Worm (Caenorhabditis elegans) whole organism, L3 larva: ENCODE results near the gene F21C10.19.

Experiments used
- ZK546.5 ChIP-seq: sonication (generic microtip); optimal IDR thresholded peaks from 2 replicates; lab custom pipeline; 2017; ENCODE audit warnings: missing biosample characterization, missing genetic modification characterization
- aly-2 ChIP-seq: fragments of 150-350 bp; optimal IDR thresholded peaks from 2 replicates; lab custom pipeline; 2014; ENCODE audit warnings: missing biosample characterization, missing genetic modification characterization
- ama-1 ChIP-seq: fragments of 150-350 bp; optimal IDR thresholded peaks from 2 replicates; lab custom pipeline; 2018
- ceh-16 ChIP-seq: sonication (generic microtip); optimal IDR thresholded peaks from 2 replicates; lab custom pipeline; 2017; ENCODE audit warnings: missing biosample characterization, missing genetic modification characterization
- ceh-82 ChIP-seq: fragments of 150-350 bp; optimal IDR thresholded peaks from 2 replicates; lab custom pipeline; 2014; ENCODE audit warnings: missing biosample characterization, missing genetic modification characterization
- ceh-9 ChIP-seq: sonication (generic microtip); optimal IDR thresholded peaks from 2 replicates; lab custom pipeline; 2018; ENCODE audit warnings: missing biosample characterization, missing genetic modification characterization
- egl-27 ChIP-seq: sonication (generic microtip); optimal IDR thresholded peaks from 4 replicates; lab custom pipeline; 2017; ENCODE audit warnings: missing biosample characterization, missing genetic modification reagents, missing genetic modification characterization
- elt-1 ChIP-seq: fragments of 150-350 bp; optimal IDR thresholded peaks from 2 replicates; lab custom pipeline; 2014; ENCODE audit warnings: missing biosample characterization, missing genetic modification characterization
- elt-2 ChIP-seq: sonication (generic microtip); optimal IDR thresholded peaks from 2 replicates; lab custom pipeline; 2016; ENCODE audit warnings: missing genetic modification reagents, mild to moderate bottlenecking, missing genetic modification characterization, missing compliant biosample characterization
- elt-3 ChIP-seq, 3 experiments: fragments of 150-350 bp in 1 of 3; sonication (generic microtip) in 2 of 3; optimal IDR thresholded peaks; 2 replicates in 2 of 3; 4 replicates in 1 of 3; lab custom pipeline; 2014 to 2017; ENCODE audit warnings: missing biosample characterization in 3 of 3, missing genetic modification characterization in 3 of 3
- eor-1 ChIP-seq, 2 experiments: fragments of 150-350 bp; optimal IDR thresholded peaks; 2 replicates each; lab custom pipeline; 2014 to 2018; ENCODE audit warnings: missing biosample characterization in 2 of 2, missing genetic modification characterization in 2 of 2
- fkh-10 ChIP-seq: sonication (generic microtip); optimal IDR thresholded peaks from 2 replicates; lab custom pipeline; 2017; ENCODE audit warnings: missing biosample characterization, missing genetic modification reagents, missing genetic modification characterization
- fkh-2 ChIP-seq: fragments of 150-350 bp; optimal IDR thresholded peaks from 2 replicates; lab custom pipeline; 2014; ENCODE audit warnings: missing biosample characterization, missing genetic modification reagents, missing genetic modification characterization
- fos-1 ChIP-seq: fragments of 150-350 bp; optimal IDR thresholded peaks from 2 replicates; lab custom pipeline; 2014; ENCODE audit warnings: missing biosample characterization, missing genetic modification characterization
- jun-1 ChIP-seq: fragments of 150-350 bp; optimal IDR thresholded peaks from 2 replicates; lab custom pipeline; 2014; ENCODE audit warnings: missing biosample characterization, missing genetic modification reagents, missing genetic modification characterization
- lin-15B ChIP-seq: fragments of 150-350 bp; optimal IDR thresholded peaks from 2 replicates; lab custom pipeline; 2014; ENCODE audit warnings: missing biosample characterization, missing genetic modification characterization
- lin-39 ChIP-seq: fragments of 150-350 bp; optimal IDR thresholded peaks from 2 replicates; lab custom pipeline; 2018; ENCODE audit warnings: missing biosample characterization, missing genetic modification reagents, missing genetic modification characterization
- mml-1 ChIP-seq: fragments of 150-350 bp; sonication (generic microtip); optimal IDR thresholded peaks from 3 replicates; lab custom pipeline; 2014; ENCODE audit warnings: missing biosample characterization, missing genetic modification characterization
- nfya-1 ChIP-seq: sonication (generic microtip); optimal IDR thresholded peaks from 2 replicates; lab custom pipeline; 2017; ENCODE audit warnings: missing genetic modification characterization, mild to moderate bottlenecking, missing compliant biosample characterization, antibody characterized with exemption, moderate library complexity; ENCODE audit not compliant: insufficient read depth
- nhr-11 ChIP-seq: fragments of 150-350 bp; optimal IDR thresholded peaks from 2 replicates; lab custom pipeline; 2014; ENCODE audit warnings: missing biosample characterization, missing genetic modification characterization
- nhr-12 ChIP-seq: fragments of 150-350 bp; optimal IDR thresholded peaks from 2 replicates; lab custom pipeline; 2014; ENCODE audit warnings: missing biosample characterization, missing genetic modification characterization
- nhr-23 ChIP-seq: fragments of 150-350 bp; optimal IDR thresholded peaks from 2 replicates; lab custom pipeline; 2014; ENCODE audit warnings: missing biosample characterization, missing genetic modification reagents, missing genetic modification characterization
- nhr-237 ChIP-seq: fragments of 150-350 bp; optimal IDR thresholded peaks from 2 replicates; lab custom pipeline; 2014; ENCODE audit warnings: missing biosample characterization, missing genetic modification characterization
- nhr-28 ChIP-seq: fragments of 150-350 bp; optimal IDR thresholded peaks from 2 replicates; lab custom pipeline; 2014; ENCODE audit warnings: missing biosample characterization, missing genetic modification characterization
- nhr-67 ChIP-seq: fragments of 150-350 bp; optimal IDR thresholded peaks from 2 replicates; lab custom pipeline; 2014; ENCODE audit warnings: missing biosample characterization, missing genetic modification characterization
- nhr-76 ChIP-seq: fragments of 150-350 bp; sonication (generic microtip); optimal IDR thresholded peaks from 5 replicates; lab custom pipeline; 2014; ENCODE audit warnings: missing biosample characterization, missing genetic modification characterization
- pha-4 ChIP-seq: fragments of 150-350 bp; optimal IDR thresholded peaks from 2 replicates; lab custom pipeline; 2014; ENCODE audit warnings: missing biosample characterization, missing genetic modification reagents, missing genetic modification characterization
- pqm-1 ChIP-seq: fragments of 150-350 bp; optimal IDR thresholded peaks from 2 replicates; lab custom pipeline; 2017; ENCODE audit warnings: missing biosample characterization, missing genetic modification characterization, inconsistent platforms
- skn-1 ChIP-seq: fragments of 150-350 bp; optimal IDR thresholded peaks from 2 replicates; lab custom pipeline; 2014; ENCODE audit warnings: missing biosample characterization, missing genetic modification characterization
- snpc-4 ChIP-seq: fragments of 150-350 bp; optimal IDR thresholded peaks from 2 replicates; lab custom pipeline; 2014; ENCODE audit warnings: missing biosample characterization, missing genetic modification characterization
- tbx-2 ChIP-seq: sonication (generic microtip); optimal IDR thresholded peaks from 2 replicates; lab custom pipeline; 2016; ENCODE audit warnings: mild to moderate bottlenecking, missing genetic modification characterization, missing compliant biosample characterization
- unc-62 ChIP-seq: fragments of 150-350 bp; sonication (generic microtip); optimal IDR thresholded peaks from 4 replicates; lab custom pipeline; 2014; ENCODE audit warnings: missing biosample characterization, missing genetic modification reagents, missing genetic modification characterization
- zag-1 ChIP-seq: fragments of 150-350 bp; optimal IDR thresholded peaks from 2 replicates; lab custom pipeline; 2014; ENCODE audit warnings: missing biosample characterization, missing genetic modification characterization
- ztf-4 ChIP-seq: fragments of 150-350 bp; optimal IDR thresholded peaks from 2 replicates; lab custom pipeline; 2014; ENCODE audit warnings: missing biosample characterization, missing genetic modification characterization

F21C10.19 gene

DNA sequence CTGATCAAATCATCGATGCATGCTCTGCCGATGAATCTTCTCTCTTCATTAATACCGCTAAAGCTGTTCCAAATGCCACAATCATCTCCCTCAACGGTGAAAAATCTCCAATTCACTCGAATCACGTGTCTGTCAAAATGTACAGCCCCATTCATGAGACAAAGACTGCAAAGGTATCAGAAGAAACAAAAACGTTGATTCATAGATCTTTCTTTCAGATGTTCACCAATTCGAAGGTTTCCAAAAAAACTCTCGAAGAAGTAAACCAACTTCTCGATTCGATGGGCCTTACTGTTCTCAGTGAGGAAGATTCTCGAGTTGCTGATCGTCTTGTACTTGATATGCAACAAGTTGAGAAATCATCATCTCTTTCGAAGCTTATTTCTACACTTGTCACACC, 34.2 kb upstream of the F21C10.19 start:
- TF ChIP-seq elt-3 (tag; optimal IDR thresholded peaks at IDR 0.05; lab: Kevin White, UChicago) (no peak), nhr-23 (tag; lab: Kevin White, UChicago) (no peak), pqm-1 (tag; lab: Kevin White, UChicago) (no peak), fkh-2 (tag; lab: Kevin White, UChicago) (no peak), lin-39 (tag; lab: Kevin White, UChicago) (peak; percentile 20), pha-4 (tag; lab: Kevin White, UChicago) (no peak), ama-1 (lab: Kevin White, UChicago) (peak; percentile 55), nhr-28 (tag; lab: Kevin White, UChicago) (no peak)

DNA sequence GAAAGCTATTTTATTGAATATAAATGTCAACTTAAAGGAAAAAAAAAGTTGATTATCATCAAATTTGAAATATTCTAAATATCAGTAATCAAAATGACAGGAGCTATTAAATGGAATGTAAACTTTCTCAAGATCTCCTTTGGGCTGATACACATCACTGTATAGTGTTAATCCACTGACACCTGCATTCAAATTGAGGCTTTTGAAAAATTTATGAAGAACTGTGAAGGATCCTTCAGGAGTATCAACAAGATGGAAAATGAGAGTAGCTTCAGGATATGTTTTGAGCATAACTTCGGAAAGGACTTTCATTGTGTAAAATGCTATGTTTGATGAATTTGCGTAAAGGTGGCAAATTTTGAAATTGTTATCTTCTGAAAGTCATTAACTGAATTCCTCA, 33.7 kb upstream of the F21C10.19 start:
- TF ChIP-seq ceh-16 (no peak), pha-4 (tag; lab: Kevin White, UChicago) (no peak), pqm-1 (tag; lab: Kevin White, UChicago) (no peak), zag-1 (tag; lab: Kevin White, UChicago) (no peak), tbx-2 (tag; lab: Kevin White, UChicago) (no peak), nfya-1 (tag; lab: Kevin White, UChicago) (no peak), ceh-82 (no peak), snpc-4 (tag; lab: Kevin White, UChicago) (no peak), fkh-10 (GFP tag; lab: Kevin White, UChicago) (no peak), elt-3 (tag; optimal IDR thresholded peaks at IDR 0.05; lab: Kevin White, UChicago) (no peak), lin-39 (tag; lab: Kevin White, UChicago) (no peak), egl-27 (tag; lab: Kevin White, UChicago) (no peak), mml-1 (no peak), elt-1 (tag; lab: Kevin White, UChicago) (no peak), lin-15B (tag; lab: Kevin White, UChicago) (no peak), nhr-76 (tag; lab: Kevin White, UChicago) (no peak)

ce11 chrV:9098280-9098973, 32.4 kb upstream of the F21C10.19 start, which contains the start of gene F21C10.9:
F21C10.9 (minus strand) TSS chrV:9098696.
- TF ChIP-seq zag-1 (tag; lab: Kevin White, UChicago): no peak
- no peak for TF ChIP-seq nfya-1 (tag; lab: Kevin White, UChicago)
- no peak for TF ChIP-seq nhr-67 (tag; lab: Kevin White, UChicago)
- TF ChIP-seq nhr-237: no peak
- TF ChIP-seq elt-2 (tag; lab: Kevin White, UChicago): peak; percentile 25
- peak; percentile 12 for TF ChIP-seq pha-4 (tag; lab: Kevin White, UChicago)
- no peak for TF ChIP-seq tbx-2 (tag; lab: Kevin White, UChicago)
- no peak for TF ChIP-seq fos-1
- TF ChIP-seq snpc-4 (tag; lab: Kevin White, UChicago): no peak
- no peak for TF ChIP-seq lin-15B (tag; lab: Kevin White, UChicago)
- no peak for TF ChIP-seq jun-1 (tag; lab: Kevin White, UChicago)

DNA sequence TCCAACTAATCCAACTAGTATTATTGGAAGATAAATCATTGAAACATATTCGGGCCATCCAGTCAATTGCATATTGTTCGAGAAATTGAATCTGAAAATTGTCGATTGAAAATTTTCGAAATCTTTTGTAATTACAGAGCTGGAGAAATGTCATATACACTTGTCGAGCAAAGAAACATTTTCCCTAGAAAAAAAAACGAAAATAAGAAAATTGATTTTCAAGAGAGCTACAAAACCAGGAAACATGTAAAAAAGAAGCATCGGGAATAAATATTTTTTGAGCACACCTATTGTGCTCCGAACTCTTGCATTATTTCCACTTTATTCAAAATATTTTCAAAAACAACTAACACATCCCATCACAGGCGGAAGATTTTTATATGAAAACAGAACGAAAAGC, 29.8 kb upstream of the F21C10.19 start, which contains the start of gene frpr-6:
Gene frpr-6 (minus strand): TSS at position 101 of the 400 bp plus-strand sequence.
- no peak for TF ChIP-seq ztf-4 (tag; lab: Kevin White, UChicago)
- TF ChIP-seq aly-2 (tag; lab: Kevin White, UChicago): no peak
- TF ChIP-seq nhr-67 (tag; lab: Kevin White, UChicago): no peak
- no peak for TF ChIP-seq nhr-28 (tag; lab: Kevin White, UChicago)
- no peak for TF ChIP-seq skn-1 (tag; lab: Kevin White, UChicago)
- no peak for TF ChIP-seq pha-4 (tag; lab: Kevin White, UChicago)
- TF ChIP-seq nhr-11 (tag; lab: Kevin White, UChicago): no peak
- TF ChIP-seq ZK546.5 (tag; lab: Kevin White, UChicago): no peak

DNA sequence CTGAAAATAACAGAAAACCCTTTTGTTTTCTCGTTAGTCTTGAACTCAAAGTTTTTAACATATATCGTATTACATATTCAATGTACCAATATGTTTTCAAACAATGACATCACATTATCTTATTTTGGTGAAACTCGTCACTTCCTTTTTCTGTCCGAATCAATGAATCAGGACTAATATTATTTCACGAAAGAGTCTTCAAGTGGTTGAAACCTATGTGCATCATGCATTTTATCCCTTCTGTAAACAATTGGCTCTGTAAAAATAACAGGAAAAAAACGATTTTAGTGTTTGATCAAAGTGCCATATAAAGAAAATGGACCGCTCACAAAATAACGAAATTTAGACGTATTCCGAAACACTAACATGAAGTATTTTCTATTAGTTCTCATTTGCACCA, 22.6 kb upstream of the F21C10.19 start, which contains the start of gene F21C10.18:
Gene F21C10.18 (plus strand): TSS at position 301 of the 400 bp plus-strand sequence.
- no peak for TF ChIP-seq mml-1
- TF ChIP-seq ceh-9 (tag; lab: Kevin White, UChicago): no peak
- TF ChIP-seq eor-1 (tag; optimal IDR thresholded peaks at IDR 0.05; lab: Kevin White, UChicago): no peak
- no peak for TF ChIP-seq nhr-76 (tag; lab: Kevin White, UChicago)
- no peak for TF ChIP-seq nhr-12 (tag; lab: Kevin White, UChicago)
- no peak for TF ChIP-seq elt-2 (tag; lab: Kevin White, UChicago)
- TF ChIP-seq ceh-16: no peak
- TF ChIP-seq unc-62: no peak
